Worm (Caenorhabditis elegans): ENCODE measurements around the gene Y45G5AM.4.
A peak's percentile ranks its signal among the peaks of the same experiment; 100 is the strongest.

The Y45G5AM.4 gene

DNA sequence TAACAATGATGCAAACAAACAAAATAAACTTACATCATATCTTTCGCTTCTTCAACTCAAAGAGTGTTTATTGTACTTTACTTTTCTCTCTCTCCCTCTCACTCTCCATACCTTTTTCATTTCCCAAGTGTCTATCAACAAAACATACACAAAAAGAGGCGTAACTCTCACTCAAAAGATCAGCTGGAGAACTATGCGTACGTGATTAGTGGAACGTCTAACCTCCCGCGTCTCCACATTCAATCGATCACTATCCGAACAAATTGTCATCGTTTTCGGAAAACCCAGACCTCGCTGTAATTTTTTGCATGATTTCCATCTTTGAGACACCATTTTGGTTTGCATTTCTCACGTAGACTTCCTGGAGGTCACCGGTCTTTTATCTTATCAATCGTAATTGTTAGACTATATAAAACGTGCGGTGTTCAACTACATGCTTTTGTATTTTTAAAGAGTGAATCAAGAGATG lies 31.5 kb upstream of the Y45G5AM.4 start, which contains the start of gene nhr-57:
Gene nhr-57 (plus strand): TSS at position 419 of the 469 bp plus-strand sequence.
- no peak for TF ChIP-seq hlh-6 (tag; optimal IDR thresholded peaks at IDR 0.05)
- TF ChIP-seq unc-42 (tag; optimal IDR thresholded peaks at IDR 0.05): no peak
- TF ChIP-seq hlh-13 (GFP tag; optimal IDR thresholded peaks at IDR 0.05): no peak
- TF ChIP-seq madf-2 (tag; optimal IDR thresholded peaks at IDR 0.05): no peak
- no peak for TF ChIP-seq zip-5 (tag; optimal IDR thresholded peaks at IDR 0.05)
- peak; percentile 19 for TF ChIP-seq dve-1 (tag; optimal IDR thresholded peaks at IDR 0.05)
- no peak for TF ChIP-seq ztf-16 (tag; optimal IDR thresholded peaks at IDR 0.05)

DNA sequence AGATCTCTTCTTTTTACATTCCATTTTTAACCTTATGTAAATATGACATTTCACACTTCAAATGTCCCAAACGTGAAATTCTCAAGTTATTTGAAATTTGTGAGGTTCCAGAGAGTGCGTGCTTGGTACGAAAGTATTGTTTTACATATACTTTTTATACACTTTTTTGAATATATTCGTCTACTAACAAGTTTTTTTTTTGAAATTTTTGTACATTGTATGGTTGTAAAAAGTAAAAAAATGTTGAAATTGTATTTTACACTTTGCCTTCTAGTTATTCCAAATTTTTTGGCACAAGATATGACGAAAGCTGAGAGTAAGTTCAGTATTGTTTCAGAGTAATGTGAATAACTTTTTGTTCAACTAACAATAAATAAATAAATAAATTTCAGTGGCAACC lies 28.3 kb upstream of the Y45G5AM.4 start, which contains the start of gene lgc-1:
Gene lgc-1 (plus strand): TSS at position 301 of the 400 bp plus-strand sequence.
- no peak for TF ChIP-seq sox-2 (GFP tag; IDR thresholded peaks at IDR 0.05)
- TF ChIP-seq Y22D7AL.16 (tag; optimal IDR thresholded peaks at IDR 0.05): no peak
- no peak for TF ChIP-seq ttx-3 (tag; optimal IDR thresholded peaks at IDR 0.05)
- no peak for TF ChIP-seq ceh-24 (tag; optimal IDR thresholded peaks at IDR 0.05)
- TF ChIP-seq hlh-13 (GFP tag; optimal IDR thresholded peaks at IDR 0.05): no peak
- no peak for TF ChIP-seq ztf-16 (tag; optimal IDR thresholded peaks at IDR 0.05)
- TF ChIP-seq gmeb-2 (tag; optimal IDR thresholded peaks at IDR 0.05): no peak
- TF ChIP-seq ceh-22 (tag; optimal IDR thresholded peaks at IDR 0.05): no peak
- TF ChIP-seq mec-3 (tag; optimal IDR thresholded peaks at IDR 0.05; ENCODE audit: borderline replicate concordance): no peak
- no peak for TF ChIP-seq unc-86 (tag; optimal IDR thresholded peaks at IDR 0.05)
- no peak for TF ChIP-seq dmd-4 (tag; optimal IDR thresholded peaks at IDR 0.05; ENCODE audit: borderline replicate concordance)
- TF ChIP-seq ama-1 (optimal IDR thresholded peaks at IDR 0.05): no peak
- no peak for TF ChIP-seq elt-4 (tag; optimal IDR thresholded peaks at IDR 0.05)
- no peak for TF ChIP-seq syd-9 (tag; optimal IDR thresholded peaks at IDR 0.05)
- TF ChIP-seq ceh-14 (tag; optimal IDR thresholded peaks at IDR 0.05): no peak
- TF ChIP-seq ref-2 (tag; optimal IDR thresholded peaks at IDR 0.05): no peak
- no peak for TF ChIP-seq fax-1 (tag; optimal IDR thresholded peaks at IDR 0.05)
- no peak for TF ChIP-seq pag-3 (tag; optimal IDR thresholded peaks at IDR 0.05; ENCODE audit: borderline replicate concordance)
- no peak for TF ChIP-seq hlh-30 (tag; optimal IDR thresholded peaks at IDR 0.05; ENCODE audit: insufficient read depth)
- no peak for TF ChIP-seq pha-4 (tag; optimal IDR thresholded peaks at IDR 0.05)

DNA sequence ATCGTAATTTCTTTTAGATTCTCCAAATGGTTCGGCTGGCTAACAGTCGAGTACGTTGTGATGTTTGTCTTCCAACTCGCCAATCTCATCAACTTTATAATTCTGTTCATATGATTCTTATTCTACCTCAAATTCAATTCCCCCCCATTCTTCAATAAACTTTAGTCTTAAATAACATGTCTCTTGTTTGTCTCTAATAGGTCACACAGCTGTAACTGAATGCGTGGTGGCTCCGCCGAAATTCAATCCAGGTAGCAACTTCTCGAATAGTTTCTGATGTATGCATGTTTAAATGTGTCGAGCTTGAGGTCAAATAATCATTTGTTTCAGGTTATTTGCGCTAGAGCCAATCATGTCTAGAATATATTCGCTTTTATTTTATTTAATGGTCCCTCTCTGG lies 24.3 kb upstream of the Y45G5AM.4 start, which contains the start of gene lgc-29:
Gene lgc-29 (plus strand): TSS at position 301 of the 400 bp plus-strand sequence.
- TF ChIP-seq unc-3 (GFP tag; conservative IDR thresholded peaks at IDR 0.05) (no peak), unc-3 (tag; optimal IDR thresholded peaks at IDR 0.05) (no peak), ceh-34 (tag; optimal IDR thresholded peaks at IDR 0.05) (no peak), fax-1 (tag; optimal IDR thresholded peaks at IDR 0.05) (no peak), rnt-1 (tag; optimal IDR thresholded peaks at IDR 0.05) (no peak), ref-2 (tag; optimal IDR thresholded peaks at IDR 0.05) (no peak), ceh-31 (tag; optimal IDR thresholded peaks at IDR 0.05) (no peak), unc-42 (tag; optimal IDR thresholded peaks at IDR 0.05) (no peak), dve-1 (tag; optimal IDR thresholded peaks at IDR 0.05) (no peak)

DNA sequence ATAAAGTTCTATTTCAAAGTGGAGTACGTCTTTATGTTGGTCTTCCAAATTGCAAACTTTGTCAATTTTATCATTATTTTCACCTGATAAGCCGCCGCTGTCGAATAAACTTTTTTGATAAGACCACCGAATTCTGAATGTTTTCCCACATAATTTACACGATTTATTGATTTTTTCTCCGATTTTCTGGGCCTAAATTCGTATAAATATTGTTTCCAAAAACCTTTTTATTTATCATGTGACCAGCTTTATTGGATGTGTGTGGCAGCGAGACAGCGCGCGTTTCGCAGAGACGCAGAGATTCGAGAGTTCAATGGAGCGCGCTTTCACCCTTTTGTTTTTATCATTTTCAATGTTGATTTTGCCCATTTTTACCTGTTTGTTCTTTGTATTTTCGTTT lies 20.0 kb upstream of the Y45G5AM.4 start:
- TF ChIP-seq nhr-232 (tag; optimal IDR thresholded peaks at IDR 0.05) (no peak), unc-42 (tag; optimal IDR thresholded peaks at IDR 0.05) (peak; percentile 69), elt-2 (tag; optimal IDR thresholded peaks at IDR 0.05) (peak; percentile 67), ceh-45 (GFP tag; IDR thresholded peaks at IDR 0.05) (no peak), ceh-48 (tag; optimal IDR thresholded peaks at IDR 0.05) (peak; percentile 33), unc-55 (GFP tag; optimal IDR thresholded peaks at IDR 0.05) (peak; percentile 21), ceh-19 (GFP tag; optimal IDR thresholded peaks at IDR 0.05) (no peak), K02D7.2 (tag; optimal IDR thresholded peaks at IDR 0.05) (no peak), F13H6.1 (tag; optimal IDR thresholded peaks at IDR 0.05) (no peak), che-1 (tag; optimal IDR thresholded peaks at IDR 0.05) (no peak), mec-3 (tag; optimal IDR thresholded peaks at IDR 0.05; ENCODE audit: borderline replicate concordance) (no peak), hlh-30 (tag; optimal IDR thresholded peaks at IDR 0.05; ENCODE audit: insufficient read depth) (peak; percentile 96), hlh-8 (tag; optimal IDR thresholded peaks at IDR 0.05) (no peak), sdc-2 (tag; optimal IDR thresholded peaks at IDR 0.05) (no peak), pax-1 (tag; optimal IDR thresholded peaks at IDR 0.05) (peak; percentile 13), nfya-1 (tag; optimal IDR thresholded peaks at IDR 0.05) (peak; percentile 42)

Measured in whole organism, late embryonic.